Worm (Caenorhabditis elegans): ENCODE results near the gene ras-2.
A peak's percentile ranks its signal among the peaks of the same experiment; 100 is the strongest.

ras-2 gene

DNA sequence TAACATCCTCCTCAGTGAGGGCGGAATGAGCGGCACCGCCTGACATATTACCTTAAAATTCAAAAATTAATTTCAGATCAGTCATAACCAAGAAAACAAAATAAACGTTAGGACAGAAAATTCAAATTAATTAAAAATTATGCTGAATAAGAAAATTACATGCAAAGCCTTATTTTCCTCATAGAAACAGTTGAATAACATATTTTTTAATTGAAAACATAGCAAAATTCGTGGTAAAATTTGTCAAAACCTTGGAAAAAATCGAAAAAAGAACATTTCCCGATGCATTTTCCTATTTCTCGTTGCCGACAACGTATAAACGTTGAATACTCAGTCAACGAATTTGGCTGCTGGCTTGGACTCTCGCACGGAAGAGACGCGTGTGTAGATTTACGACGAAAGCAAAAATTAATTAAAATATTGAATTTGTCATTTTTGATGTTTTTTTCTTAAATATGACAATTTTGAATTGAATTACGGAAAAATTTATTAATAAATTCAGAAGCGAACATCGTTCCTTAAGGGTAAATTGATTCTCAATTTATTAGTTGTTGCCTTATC is 14.2 kb upstream of the ras-2 start, which contains the start of the genes rps-0 and rbg-3 (continued):
- peak; percentile 84 to 98 for TF ChIP-seq lsy-2 (tag; optimal IDR thresholded peaks at IDR 0.05)
- no peak for TF ChIP-seq nhr-41 (GFP tag; IDR thresholded peaks at IDR 0.05)
- peak; percentile 83 for TF ChIP-seq nhr-28 (tag; optimal IDR thresholded peaks at IDR 0.05)
- no peak for TF ChIP-seq ceh-82 (tag; optimal IDR thresholded peaks at IDR 0.05)
- TF ChIP-seq ZK546.5 (tag; optimal IDR thresholded peaks at IDR 0.05): peak in 1 of 2 experiments; percentile 58
- no peak for TF ChIP-seq attf-4 (tag; optimal IDR thresholded peaks at IDR 0.05)
- TF ChIP-seq Y48G9A.11 (GFP tag; IDR thresholded peaks at IDR 0.05): no peak
- TF ChIP-seq unc-39 (tag; optimal IDR thresholded peaks at IDR 0.05): no peak
- no peak for TF ChIP-seq zip-11 (GFP tag; IDR thresholded peaks at IDR 0.05)
- no peak for TF ChIP-seq Y105C5A.15 (GFP tag; IDR thresholded peaks at IDR 0.05)
- TF ChIP-seq unc-130 (GFP tag; optimal IDR thresholded peaks at IDR 0.05): peak; percentile 67
- peak; percentile 34 for TF ChIP-seq zip-2 (tag; optimal IDR thresholded peaks at IDR 0.05)
- peak; percentile 95 for TF ChIP-seq mep-1 (tag; optimal IDR thresholded peaks at IDR 0.05)
- TF ChIP-seq daf-12 (tag; optimal IDR thresholded peaks at IDR 0.05): no peak
- TF ChIP-seq madf-5 (GFP tag; IDR thresholded peaks at IDR 0.05): no peak
- peak; percentile 74 for TF ChIP-seq T26A8.4 (GFP tag; IDR thresholded peaks at IDR 0.05)
- TF ChIP-seq pha-4 (GFP tag; IDR thresholded peaks at IDR 0.05): peak; percentile 37; the same call in 1 of the 2 replicates
- peak; percentile 68 for TF ChIP-seq pha-4 (tag; optimal IDR thresholded peaks at IDR 0.05)
- no peak for TF ChIP-seq daf-19 (GFP tag; conservative IDR thresholded peaks at IDR 0.05)
- peak in 1 of 2 experiments; percentile 33 for TF ChIP-seq daf-16 (GFP tag; optimal IDR thresholded peaks at IDR 0.05)
- TF ChIP-seq daf-16 (tag; optimal IDR thresholded peaks at IDR 0.05): peak; percentile 64
- TF ChIP-seq F37D6.2 (tag; optimal IDR thresholded peaks at IDR 0.05): peak; percentile 80
- TF ChIP-seq spr-3 (GFP tag; optimal IDR thresholded peaks at IDR 0.05): no peak
- peak; percentile 88 for TF ChIP-seq fkh-10 (GFP tag; optimal IDR thresholded peaks at IDR 0.05)
- peak; percentile 97 for TF ChIP-seq dve-1 (tag; optimal IDR thresholded peaks at IDR 0.05; ENCODE audit: insufficient read depth)
- TF ChIP-seq ceh-28 (tag; optimal IDR thresholded peaks at IDR 0.05): no peak
- TF ChIP-seq lin-13 (GFP tag; optimal IDR thresholded peaks at IDR 0.05): peak; percentile 84
- peak; percentile 95 for TF ChIP-seq mes-2 (tag; optimal IDR thresholded peaks at IDR 0.05; ENCODE audit: poor library complexity, severe bottlenecking)
- TF ChIP-seq ctbp-1 (GFP tag; IDR thresholded peaks at IDR 0.05): peak; percentile 61; the same call in 1 of the 2 replicates
- TF ChIP-seq dmd-9 (GFP tag; IDR thresholded peaks at IDR 0.05): no peak
- TF ChIP-seq egl-43 (GFP tag; IDR thresholded peaks at IDR 0.05): no peak
- peak; percentile 37; the same call in 1 of the 2 replicates for TF ChIP-seq nhr-42 (GFP tag; IDR thresholded peaks at IDR 0.05)
- no peak for TF ChIP-seq snpc-4 (tag; optimal IDR thresholded peaks at IDR 0.05)
- TF ChIP-seq zag-1 (tag; optimal IDR thresholded peaks at IDR 0.05): no peak
- TF ChIP-seq nhr-102 (tag; optimal IDR thresholded peaks at IDR 0.05): peak; percentile 82
- peak; percentile 28 for TF ChIP-seq F10B5.3 (tag; optimal IDR thresholded peaks at IDR 0.05)
- TF ChIP-seq D1046.2 (GFP tag; IDR thresholded peaks at IDR 0.05): no peak
- TF ChIP-seq nhr-48 (tag; optimal IDR thresholded peaks at IDR 0.05): peak; percentile 46
- no peak for TF ChIP-seq Y75B8A.6 (GFP tag; IDR thresholded peaks at IDR 0.05)
- TF ChIP-seq saeg-2 (GFP tag; IDR thresholded peaks at IDR 0.05): no peak
- no peak for TF ChIP-seq ZK337.2 (GFP tag; IDR thresholded peaks at IDR 0.05)
- peak in 1 of 2 experiments; percentile 64 for TF ChIP-seq mdl-1 (tag; optimal IDR thresholded peaks at IDR 0.05)
- TF ChIP-seq F44E2.7 (GFP tag; IDR thresholded peaks at IDR 0.05): no peak
- TF ChIP-seq T20F7.1 (GFP tag; optimal IDR thresholded peaks at IDR 0.05): peak; percentile 89
- TF ChIP-seq hlh-11 (tag; optimal IDR thresholded peaks at IDR 0.05): peak; percentile 83
- TF ChIP-seq spr-1 (tag; optimal IDR thresholded peaks at IDR 0.05): peak; percentile 80
- no peak for TF ChIP-seq aly-2 (tag; optimal IDR thresholded peaks at IDR 0.05)
- no peak for TF ChIP-seq lir-3 (tag; optimal IDR thresholded peaks at IDR 0.05)
- TF ChIP-seq ceh-62 (tag; optimal IDR thresholded peaks at IDR 0.05): no peak
- TF ChIP-seq gei-8 (GFP tag; optimal IDR thresholded peaks at IDR 0.05): no peak
- TF ChIP-seq dpl-1 (GFP tag; optimal IDR thresholded peaks at IDR 0.05): peak; percentile 93
- TF ChIP-seq lin-38 (GFP tag; IDR thresholded peaks at IDR 0.05): peak; percentile 87

All from whole organism, L4 larva.